Fruit fly (Drosophila melanogaster): ENCODE data around the gene eIF3g2.

DNA sequence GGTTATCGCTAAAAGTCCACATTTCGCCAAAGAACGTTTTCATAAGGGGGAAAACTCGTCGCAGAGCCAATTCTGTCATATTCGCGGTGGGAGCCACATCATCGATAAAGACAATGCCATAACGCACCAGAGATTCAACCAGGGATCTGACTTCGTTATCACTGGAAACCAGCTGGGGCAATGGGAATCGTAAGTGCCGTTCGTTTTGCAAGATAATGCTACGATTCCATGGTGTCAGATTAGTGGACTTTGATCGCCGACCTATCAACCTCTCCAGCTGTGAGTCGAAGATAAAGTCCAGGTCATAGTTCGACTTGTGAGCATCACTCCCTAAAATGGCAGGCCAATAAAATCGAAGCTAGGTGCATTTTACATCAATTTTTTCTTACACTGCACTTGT lies 820 bp upstream of the eIF3g2 start:
- TF ChIP-seq ttk (optimal IDR thresholded peaks at IDR 0.05) (no peak), h (optimal IDR thresholded peaks at IDR 0.05) (no peak), Sin3A (optimal IDR thresholded peaks at IDR 0.05) (no peak), psq (optimal IDR thresholded peaks at IDR 0.05) (no peak), insv (optimal IDR thresholded peaks at IDR 0.05) (no peak), Myc (optimal IDR thresholded peaks at IDR 0.05) (no peak)
